Worm (Caenorhabditis elegans): ENCODE results near the gene rpb-2.
"Not testable (repeated sequence)": the region's sequence is repeated elsewhere in the genome, so short reads cannot be mapped to it uniquely, and the experiment has no call there.

rpb-2 gene

DNA sequence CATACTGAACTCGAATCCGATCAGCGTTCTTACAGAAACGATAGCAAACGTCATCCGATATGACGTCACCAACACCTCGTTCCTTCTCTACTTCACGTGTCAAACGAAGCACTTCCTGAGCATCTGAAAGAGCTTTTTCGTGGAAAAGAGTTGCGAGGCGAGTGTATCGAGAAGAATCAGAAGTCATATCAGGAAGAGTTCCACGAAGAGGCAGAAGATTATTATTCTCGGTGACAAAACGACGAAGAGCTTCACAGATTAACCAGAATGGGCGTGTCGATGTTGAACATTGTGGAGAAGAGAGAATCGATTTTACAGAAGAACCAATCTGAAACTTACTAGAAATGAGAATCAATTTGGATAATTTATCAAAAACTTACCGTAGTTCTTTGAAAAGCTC, 20.5 kb upstream of the rpb-2 start:
- TF ChIP-seq unc-55 (GFP tag; optimal IDR thresholded peaks at IDR 0.05) (no peak), lin-11 (tag; optimal IDR thresholded peaks at IDR 0.05) (no peak), pag-3 (tag; optimal IDR thresholded peaks at IDR 0.05; ENCODE audit: borderline replicate concordance) (no peak), hlh-13 (GFP tag; optimal IDR thresholded peaks at IDR 0.05) (no peak)

ce11 chrIII:4920221-4920620, 19.1 kb upstream of the rpb-2 start, which contains the start of gene ula-1:
TSS of gene ula-1 (minus strand) at chrIII:4920321.
- no peak for TF ChIP-seq madf-2 (tag; optimal IDR thresholded peaks at IDR 0.05)
- TF ChIP-seq ceh-9 (tag; optimal IDR thresholded peaks at IDR 0.05): no peak
- TF ChIP-seq ama-1 (optimal IDR thresholded peaks at IDR 0.05): no peak
- no peak for TF ChIP-seq ztf-16 (tag; optimal IDR thresholded peaks at IDR 0.05)
- TF ChIP-seq sox-2 (GFP tag; IDR thresholded peaks at IDR 0.05): no peak
- no peak for TF ChIP-seq ceh-45 (GFP tag; IDR thresholded peaks at IDR 0.05)
- TF ChIP-seq ceh-2 (tag; optimal IDR thresholded peaks at IDR 0.05): no peak
- no peak for TF ChIP-seq C38D4.7 (GFP tag; optimal IDR thresholded peaks at IDR 0.05)
- no peak for TF ChIP-seq tbx-7 (tag; optimal IDR thresholded peaks at IDR 0.05)
- no peak for TF ChIP-seq fax-1 (tag; optimal IDR thresholded peaks at IDR 0.05)
- TF ChIP-seq nhr-11 (tag; optimal IDR thresholded peaks at IDR 0.05): no peak
- no peak for TF ChIP-seq mec-3 (tag; optimal IDR thresholded peaks at IDR 0.05; ENCODE audit: borderline replicate concordance)
- no peak for TF ChIP-seq Y22D7AL.16 (tag; optimal IDR thresholded peaks at IDR 0.05)
- TF ChIP-seq npax-4 (tag; optimal IDR thresholded peaks at IDR 0.05): no peak
- TF ChIP-seq zip-5 (tag; optimal IDR thresholded peaks at IDR 0.05): no peak

DNA sequence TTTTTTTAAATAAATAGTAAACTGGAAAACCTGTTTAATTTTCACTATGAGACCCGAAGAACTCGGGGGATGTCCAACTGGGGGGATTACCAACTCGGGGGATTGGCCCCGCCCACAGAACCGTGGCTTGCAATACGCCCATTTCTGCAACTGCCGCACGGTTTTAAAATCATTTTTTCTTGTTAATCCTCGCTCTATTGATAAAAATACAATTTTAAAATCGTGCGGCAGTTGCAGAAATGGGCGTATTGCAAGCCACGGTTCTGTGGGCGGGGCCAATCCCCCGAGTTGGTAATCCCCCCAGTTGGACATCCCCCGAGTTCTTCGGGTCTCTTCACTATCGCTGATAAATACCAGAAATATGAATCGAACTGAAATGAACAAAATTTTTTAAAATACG, 17.3 kb upstream of the rpb-2 start, which contains the start of gene mmab-1:
TSS of gene mmab-1 (minus strand) at position 95 of the 400 bp plus-strand sequence.
- not testable (repeated sequence) for TF ChIP-seq ceh-34 (tag; optimal IDR thresholded peaks at IDR 0.05); ztf-16 (tag; optimal IDR thresholded peaks at IDR 0.05); K09A11.1 (tag; optimal IDR thresholded peaks at IDR 0.05; ENCODE audit: insufficient read depth)

DNA sequence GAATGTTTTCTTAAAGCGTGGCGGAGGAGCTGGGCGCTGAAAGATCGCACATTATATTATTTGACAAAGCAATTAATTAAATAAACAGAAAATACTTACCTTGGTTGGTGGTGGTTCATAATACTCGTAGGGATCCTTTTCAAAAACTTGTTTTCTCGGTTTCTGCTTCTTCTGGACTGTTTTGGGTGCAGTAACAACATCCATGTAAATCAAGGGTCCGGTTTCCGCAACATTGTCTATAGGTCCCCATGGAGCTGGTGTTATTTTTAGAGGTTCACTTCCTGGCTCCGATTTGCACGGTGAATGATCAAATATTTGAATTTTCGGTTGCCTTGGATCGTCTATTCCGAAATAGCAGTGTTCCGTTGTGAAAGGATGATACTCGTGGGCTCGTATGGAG, 15.2 kb upstream of the rpb-2 start:
- no peak for TF ChIP-seq unc-55 (GFP tag; optimal IDR thresholded peaks at IDR 0.05)
- no peak for TF ChIP-seq hlh-15 (tag; optimal IDR thresholded peaks at IDR 0.05)
- no peak for TF ChIP-seq zip-5 (tag; optimal IDR thresholded peaks at IDR 0.05)
- TF ChIP-seq dve-1 (tag; optimal IDR thresholded peaks at IDR 0.05): no peak
- no peak for TF ChIP-seq pag-3 (tag; optimal IDR thresholded peaks at IDR 0.05; ENCODE audit: borderline replicate concordance)
- TF ChIP-seq fax-1 (tag; optimal IDR thresholded peaks at IDR 0.05): no peak
- TF ChIP-seq sox-2 (GFP tag; IDR thresholded peaks at IDR 0.05): no peak
- no peak for TF ChIP-seq rnt-1 (tag; optimal IDR thresholded peaks at IDR 0.05)
- no peak for TF ChIP-seq K09A11.1 (tag; optimal IDR thresholded peaks at IDR 0.05; ENCODE audit: insufficient read depth)
- TF ChIP-seq lin-11 (tag; optimal IDR thresholded peaks at IDR 0.05): no peak
- TF ChIP-seq ahr-1 (tag; optimal IDR thresholded peaks at IDR 0.05): no peak
- TF ChIP-seq ceh-6 (GFP tag; optimal IDR thresholded peaks at IDR 0.05): no peak
- no peak for TF ChIP-seq ceh-48 (tag; optimal IDR thresholded peaks at IDR 0.05)
- no peak for TF ChIP-seq ceh-19 (GFP tag; optimal IDR thresholded peaks at IDR 0.05)
- no peak for TF ChIP-seq ets-4 (tag; optimal IDR thresholded peaks at IDR 0.05)
- no peak for TF ChIP-seq pha-2 (tag; optimal IDR thresholded peaks at IDR 0.05)
- no peak for TF ChIP-seq fkh-10 (GFP tag; optimal IDR thresholded peaks at IDR 0.05)
- TF ChIP-seq K02D7.2 (tag; optimal IDR thresholded peaks at IDR 0.05): no peak
- no peak for TF ChIP-seq ceh-31 (tag; optimal IDR thresholded peaks at IDR 0.05)

ce11 chrIII:4930154-4930679, 9.2 kb upstream of the rpb-2 start, which contains the start of gene set-2:
TSS of gene set-2 (minus strand) at chrIII:4930204.
- TF ChIP-seq zip-5 (tag; optimal IDR thresholded peaks at IDR 0.05): peak; percentile 67
- peak; percentile 18 for TF ChIP-seq fkh-6 (tag; optimal IDR thresholded peaks at IDR 0.05)
- TF ChIP-seq sdc-2 (tag; optimal IDR thresholded peaks at IDR 0.05): peak; percentile 51
- peak; percentile 60 for TF ChIP-seq hlh-8 (tag; optimal IDR thresholded peaks at IDR 0.05)
- TF ChIP-seq lim-6 (tag; optimal IDR thresholded peaks at IDR 0.05): peak; percentile 65
- TF ChIP-seq unc-42 (tag; optimal IDR thresholded peaks at IDR 0.05): peak; percentile 24
- TF ChIP-seq fax-1 (tag; optimal IDR thresholded peaks at IDR 0.05): peak; percentile 62
- TF ChIP-seq K09A11.1 (tag; optimal IDR thresholded peaks at IDR 0.05; ENCODE audit: insufficient read depth): no peak
- peak; percentile 35 for TF ChIP-seq ttx-3 (tag; optimal IDR thresholded peaks at IDR 0.05)
- peak; percentile 92 for TF ChIP-seq ceh-2 (tag; optimal IDR thresholded peaks at IDR 0.05)
- TF ChIP-seq npax-4 (tag; optimal IDR thresholded peaks at IDR 0.05): no peak
- no peak for TF ChIP-seq ceh-6 (GFP tag; optimal IDR thresholded peaks at IDR 0.05)
- no peak for TF ChIP-seq unc-55 (GFP tag; optimal IDR thresholded peaks at IDR 0.05)
- no peak for TF ChIP-seq ceh-24 (tag; optimal IDR thresholded peaks at IDR 0.05)
- TF ChIP-seq ceh-14 (tag; optimal IDR thresholded peaks at IDR 0.05): peak; percentile 34
- TF ChIP-seq nfya-1 (tag; optimal IDR thresholded peaks at IDR 0.05): peak; percentile 32
- TF ChIP-seq pha-2 (tag; optimal IDR thresholded peaks at IDR 0.05): peak; percentile 9
- no peak for TF ChIP-seq pha-4 (tag; optimal IDR thresholded peaks at IDR 0.05)
- TF ChIP-seq tbx-7 (tag; optimal IDR thresholded peaks at IDR 0.05): peak; percentile 87
- TF ChIP-seq eyg-1 (tag; optimal IDR thresholded peaks at IDR 0.05): peak; percentile 44
- TF ChIP-seq ahr-1 (tag; optimal IDR thresholded peaks at IDR 0.05): peak; percentile 34
